Fruit fly (Drosophila melanogaster): Measurements from ENCODE around the gene CG45066.

DNA sequence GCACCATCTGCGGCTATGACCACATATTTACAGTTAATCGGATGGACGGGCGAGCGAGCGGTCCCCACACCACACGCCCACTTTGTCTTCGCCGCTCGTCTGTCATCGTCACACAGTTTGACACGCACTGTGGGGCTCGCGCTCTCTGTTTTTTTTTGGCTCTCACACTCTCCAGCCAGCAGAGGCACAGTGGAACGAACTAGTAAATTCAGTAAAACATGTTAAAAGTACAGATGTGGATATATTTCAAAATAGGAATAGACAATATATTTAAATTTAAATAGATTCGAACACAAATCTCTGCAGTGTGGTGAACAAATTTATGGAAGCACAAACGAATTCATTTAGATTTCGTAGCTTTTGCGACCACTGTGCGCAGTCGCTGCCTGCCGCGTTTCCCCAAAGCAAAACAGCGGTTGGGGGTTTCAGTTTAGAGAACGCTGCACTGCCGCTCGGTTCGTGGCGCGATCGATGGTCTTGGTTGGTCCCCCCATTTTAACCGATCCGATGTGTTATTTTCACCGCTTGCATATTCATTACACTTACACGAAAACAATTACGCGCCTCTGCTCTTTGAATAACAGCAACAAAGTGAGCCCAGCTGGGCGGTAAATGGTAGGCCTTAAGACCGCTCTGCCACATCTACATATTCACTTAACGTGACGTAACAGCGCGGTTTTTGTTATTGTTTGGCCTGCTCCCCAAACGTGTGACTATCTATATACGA lies 29.7 kb downstream of the CG45066 start:
- TF ChIP-seq CG8478 (optimal IDR thresholded peaks at IDR 0.05) = no peak
- TF ChIP-seq pan (optimal IDR thresholded peaks at IDR 0.05) = no peak
- TF ChIP-seq Dll (optimal IDR thresholded peaks at IDR 0.05) = no peak
- TF ChIP-seq usp (GFP tag; optimal IDR thresholded peaks at IDR 0.05) = no peak
